Worm (Caenorhabditis elegans) whole organism, young adult: Measurements from ENCODE around the gene rps-1.

Source experiments
- B0035.1 ChIP-seq: sonication (generic microtip); optimal IDR thresholded peaks from 2 replicates; lab custom pipeline; 2016; ENCODE audit warnings: missing genetic modification characterization, mild to moderate bottlenecking, missing compliant biosample characterization, missing genotype, missing genetic modification reagents
- B0336.3 ChIP-seq: fragments of 200-800 bp; sonication (Bioruptor generic); IDR thresholded peaks from 2 replicates; pipeline ENCODE4 v1.3.6; 2022; ENCODE audit warnings: missing genetic modification characterization, missing compliant biosample characterization
- C17E4.6 ChIP-seq: fragments of 200-800 bp; sonication (Bioruptor generic); IDR thresholded peaks from 2 replicates; pipeline ENCODE4 v1.3.6; 2022; ENCODE audit warnings: missing genetic modification reagents, missing genetic modification characterization, missing compliant biosample characterization
- F10E7.11 ChIP-seq: sonication (generic microtip); optimal IDR thresholded peaks from 2 replicates; lab custom pipeline; 2017; ENCODE audit warnings: mild to moderate bottlenecking, missing genetic modification characterization, moderate library complexity, missing compliant biosample characterization
- F33H1.4 ChIP-seq: fragments of 200-800 bp; sonication (Bioruptor generic); IDR thresholded peaks from 2 replicates; pipeline ENCODE4 v1.3.6; 2022; ENCODE audit warnings: missing genetic modification reagents, missing genetic modification characterization, missing compliant biosample characterization
- F37B4.10 ChIP-seq: fragments of 200-800 bp; sonication (Bioruptor generic); IDR thresholded peaks from 2 replicates; pipeline ENCODE4 v1.3.6; 2022; ENCODE audit warnings: missing genetic modification characterization, missing compliant biosample characterization
- F52B5.7 ChIP-seq: sonication (generic microtip); optimal IDR thresholded peaks from 2 replicates; lab custom pipeline; 2016; ENCODE audit warnings: mild to moderate bottlenecking, missing genetic modification characterization, missing compliant biosample characterization
- K12H6.12 ChIP-seq: fragments of 200-800 bp; sonication (Bioruptor generic); optimal IDR thresholded peaks from 2 replicates; lab custom pipeline; 2018; ENCODE audit warnings: mild to moderate bottlenecking, missing genetic modification characterization, missing compliant biosample characterization
- T26A5.8 ChIP-seq: sonication (generic microtip); optimal IDR thresholded peaks from 2 replicates; lab custom pipeline; 2016; ENCODE audit warnings: missing genetic modification characterization, missing compliant biosample characterization
- Y95B8A.8 ChIP-seq: fragments of 200-800 bp; sonication (Bioruptor generic); IDR thresholded peaks from 2 replicates; pipeline ENCODE4 v1.3.6; 2022; ENCODE audit warnings: missing genetic modification reagents, missing genetic modification characterization, missing compliant biosample characterization
- ama-1 ChIP-seq, 3 experiments: fragments of 150-350 bp in 1 of 3; sonication (generic microtip) in 2 of 3; optimal IDR thresholded peaks; 2 replicates each; lab custom pipeline; 2014 to 2018; ENCODE audit warnings: missing biosample characterization in 2 of 3, missing genetic modification characterization in 2 of 3, missing genetic modification reagents in 2 of 3
- aptf-2 ChIP-seq: fragments of 200-800 bp; sonication (Bioruptor generic); conservative IDR thresholded peaks from 2 replicates; pipeline ENCODE4 v1.3.6; 2022; ENCODE audit warnings: missing genetic modification reagents, missing genetic modification characterization, missing compliant biosample characterization
- athp-1 ChIP-seq: sonication (generic microtip); optimal IDR thresholded peaks from 2 replicates; lab custom pipeline; 2017; ENCODE audit warnings: mild to moderate bottlenecking, missing genetic modification characterization, missing compliant biosample characterization
- attf-3 ChIP-seq: fragments of 200-800 bp; sonication (Bioruptor generic); conservative IDR thresholded peaks from 2 replicates; pipeline ENCODE4 v1.3.6; 2022; ENCODE audit warnings: missing genetic modification reagents, missing genetic modification characterization, missing compliant biosample characterization
- attf-5 ChIP-seq: fragments of 200-800 bp; sonication (Bioruptor generic); optimal IDR thresholded peaks from 2 replicates; lab custom pipeline; 2018; ENCODE audit warnings: mild to moderate bottlenecking, missing genetic modification characterization, missing compliant biosample characterization
- bed-1 ChIP-seq: fragments of 200-800 bp; sonication (Bioruptor generic); IDR thresholded peaks from 2 replicates; pipeline ENCODE4 v1.3.6; 2022; ENCODE audit warnings: missing genetic modification reagents, missing genetic modification characterization, missing compliant biosample characterization
- bed-2 ChIP-seq: fragments of 200-800 bp; sonication (Bioruptor generic); IDR thresholded peaks from 2 replicates; pipeline ENCODE4 v1.3.6; 2022; ENCODE audit warnings: missing genetic modification reagents, missing genetic modification characterization, missing compliant biosample characterization
- ccch-3 ChIP-seq: fragments of 200-800 bp; sonication (Bioruptor generic); optimal IDR thresholded peaks from 2 replicates; lab custom pipeline; 2018; ENCODE audit warnings: mild to moderate bottlenecking, missing genetic modification characterization, missing compliant biosample characterization
- chd-7 ChIP-seq: sonication (generic microtip); optimal IDR thresholded peaks from 2 replicates; lab custom pipeline; 2016; ENCODE audit warnings: mild to moderate bottlenecking, missing genetic modification characterization, moderate library complexity, missing compliant biosample characterization
- dpl-1 ChIP-seq: fragments of 150-350 bp; optimal IDR thresholded peaks from 2 replicates; lab custom pipeline; 2014; ENCODE audit warnings: missing biosample characterization, missing genetic modification reagents, missing genetic modification characterization
- efl-1 ChIP-seq: fragments of 150-350 bp; optimal IDR thresholded peaks from 2 replicates; lab custom pipeline; 2014; ENCODE audit warnings: missing biosample characterization, missing genetic modification reagents, missing genetic modification characterization
- egrh-3 ChIP-seq: fragments of 200-800 bp; sonication (Bioruptor generic); IDR thresholded peaks from 2 replicates; pipeline ENCODE4 v1.3.6; 2022; ENCODE audit warnings: missing genetic modification reagents, missing genetic modification characterization, missing compliant biosample characterization
- him-1 ChIP-seq: sonication (generic microtip); optimal IDR thresholded peaks from 2 replicates; lab custom pipeline; 2016; ENCODE audit warnings: missing genotype, missing genetic modification reagents, missing genetic modification characterization, missing compliant biosample characterization
- hmg-20 ChIP-seq: fragments of 200-800 bp; sonication (Bioruptor generic); IDR thresholded peaks from 2 replicates; pipeline ENCODE4 v1.3.6; 2022; ENCODE audit warnings: missing genetic modification reagents, missing genetic modification characterization, missing compliant biosample characterization
- hsf-1 ChIP-seq: fragments of 200-800 bp; sonication (Bioruptor generic); IDR thresholded peaks from 2 replicates; pipeline ENCODE4 v1.3.6; 2022; ENCODE audit warnings: missing genetic modification reagents, missing genetic modification characterization, missing compliant biosample characterization
- let-526 ChIP-seq: fragments of 200-800 bp; sonication (Bioruptor generic); IDR thresholded peaks from 2 replicates; pipeline ENCODE4 v1.3.6; 2022; ENCODE audit warnings: missing genetic modification reagents, missing genetic modification characterization, missing compliant biosample characterization
- lin-26 ChIP-seq: fragments of 200-800 bp; sonication (Bioruptor generic); IDR thresholded peaks from 2 replicates; pipeline ENCODE4 v1.3.6; 2022; ENCODE audit warnings: missing genetic modification reagents, missing genetic modification characterization, missing compliant biosample characterization
- lin-35 ChIP-seq, 3 experiments: fragments of 150-350 bp in 2 of 3; sonication (generic microtip) in 1 of 3; optimal IDR thresholded peaks; 2 replicates each; lab custom pipeline; 2014 to 2018; ENCODE audit warnings: missing biosample characterization in 3 of 3, missing genetic modification characterization in 3 of 3, missing genetic modification reagents in 3 of 3
- lsy-27 ChIP-seq: sonication (generic microtip); optimal IDR thresholded peaks from 2 replicates; lab custom pipeline; 2017; ENCODE audit warnings: missing genetic modification characterization, mild to moderate bottlenecking, missing compliant biosample characterization, antibody characterized with exemption, missing genotype, borderline replicate concordance; ENCODE audit not compliant: insufficient read depth
- madf-10 ChIP-seq: sonication (generic microtip); optimal IDR thresholded peaks from 2 replicates; lab custom pipeline; 2016; ENCODE audit warnings: mild to moderate bottlenecking, missing genetic modification characterization, missing compliant biosample characterization
- mcd-1 ChIP-seq: fragments of 200-800 bp; sonication (Bioruptor generic); IDR thresholded peaks from 2 replicates; pipeline ENCODE4 v1.3.6; 2022; ENCODE audit warnings: missing genetic modification reagents, missing genetic modification characterization, missing compliant biosample characterization
- mel-28 ChIP-seq: sonication (generic microtip); optimal IDR thresholded peaks from 2 replicates; lab custom pipeline; 2016; ENCODE audit warnings: borderline replicate concordance, mild to moderate bottlenecking, missing genetic modification characterization, missing compliant biosample characterization
- mes-4 ChIP-seq: sonication (generic microtip); optimal IDR thresholded peaks from 2 replicates; lab custom pipeline; 2016; ENCODE audit warnings: missing genotype, missing genetic modification characterization, missing compliant biosample characterization
- nfya-2 ChIP-seq: fragments of 200-800 bp; sonication (Bioruptor generic); IDR thresholded peaks from 2 replicates; pipeline ENCODE4 v1.3.6; 2022; ENCODE audit warnings: missing genetic modification reagents, missing genetic modification characterization, missing compliant biosample characterization
- nfyb-1 ChIP-seq: fragments of 200-800 bp; sonication (Bioruptor generic); IDR thresholded peaks from 2 replicates; pipeline ENCODE4 v1.3.6; 2022; ENCODE audit warnings: missing genetic modification reagents, missing genetic modification characterization, missing compliant biosample characterization
- nhr-120 ChIP-seq: fragments of 200-800 bp; sonication (Bioruptor generic); IDR thresholded peaks from 2 replicates; pipeline ENCODE4 v1.3.6; 2022; ENCODE audit warnings: missing genetic modification characterization, missing compliant biosample characterization
- nhr-80 ChIP-seq: sonication (generic microtip); optimal IDR thresholded peaks from 2 replicates; lab custom pipeline; 2016; ENCODE audit warnings: missing genetic modification characterization, missing compliant biosample characterization
- pbrm-1 ChIP-seq: fragments of 200-800 bp; sonication (Bioruptor generic); IDR thresholded peaks from 2 replicates; pipeline ENCODE4 v1.3.6; 2022; ENCODE audit warnings: missing genetic modification reagents, missing genetic modification characterization, missing compliant biosample characterization
- sdz-38 ChIP-seq: sonication (generic microtip); optimal IDR thresholded peaks from 2 replicates; lab custom pipeline; 2016; ENCODE audit warnings: missing genotype, missing genetic modification characterization, missing compliant biosample characterization
- sea-2 ChIP-seq: fragments of 200-800 bp; sonication (Bioruptor generic); IDR thresholded peaks from 2 replicates; pipeline ENCODE4 v1.3.6; 2022; ENCODE audit warnings: missing genetic modification characterization, missing compliant biosample characterization
- snpc-1.3 ChIP-seq: sonication (generic microtip); optimal IDR thresholded peaks from 2 replicates; lab custom pipeline; 2017; ENCODE audit warnings: missing genetic modification characterization, mild to moderate bottlenecking, missing compliant biosample characterization, antibody characterized with exemption, moderate library complexity, missing genotype, missing genetic modification reagents; ENCODE audit not compliant: insufficient read depth
- tbp1 ChIP-seq: fragments of 200-800 bp; sonication (Bioruptor generic); optimal IDR thresholded peaks from 2 replicates; lab custom pipeline; 2018; ENCODE audit warnings: mild to moderate bottlenecking, missing genetic modification characterization, missing compliant biosample characterization
- tbx-9 ChIP-seq: sonication (generic microtip); optimal IDR thresholded peaks from 2 replicates; lab custom pipeline; 2016; ENCODE audit warnings: borderline replicate concordance, missing genetic modification characterization, inconsistent platforms, missing compliant biosample characterization
- unc-62 ChIP-seq: fragments of 150-350 bp; optimal IDR thresholded peaks from 2 replicates; lab custom pipeline; 2014; ENCODE audit warnings: missing biosample characterization, missing genetic modification reagents, missing genetic modification characterization
- xnd-1 ChIP-seq: sonication (generic microtip); optimal IDR thresholded peaks from 2 replicates; lab custom pipeline; 2016; ENCODE audit warnings: missing genotype, missing genetic modification reagents, missing genetic modification characterization, missing compliant biosample characterization
- ztf-18 ChIP-seq: sonication (generic microtip); optimal IDR thresholded peaks from 2 replicates; lab custom pipeline; 2016; ENCODE audit warnings: missing genotype, mild to moderate bottlenecking, missing genetic modification characterization, missing compliant biosample characterization
- ztf-26 ChIP-seq: sonication (generic microtip); optimal IDR thresholded peaks from 2 replicates; lab custom pipeline; 2017; ENCODE audit warnings: missing genetic modification characterization, missing compliant biosample characterization
- ztf-3 ChIP-seq: fragments of 200-800 bp; sonication (Bioruptor generic); optimal IDR thresholded peaks from 2 replicates; lab custom pipeline; 2018; ENCODE audit warnings: mild to moderate bottlenecking, missing genetic modification characterization, missing compliant biosample characterization
- ztf-6 ChIP-seq: fragments of 200-800 bp; sonication (Bioruptor generic); IDR thresholded peaks from 2 replicates; pipeline ENCODE4 v1.3.6; 2022; ENCODE audit warnings: missing genetic modification reagents, missing genetic modification characterization, missing compliant biosample characterization

Gene rps-1

ce11 chrIII:4470793-4471192 is 4.9 kb upstream of the rps-1 start (continued):
- no peak for TF ChIP-seq lsy-27 (tag; lab: Kevin White, UChicago)
- TF ChIP-seq ztf-6 (GFP tag; lab: Robert Waterston, UW): peak; percentile 59; the same call in 1 of the 2 replicates
- TF ChIP-seq tbp1 (GFP tag; lab: Kevin White, UChicago): peak; percentile 97
- TF ChIP-seq egrh-3 (GFP tag; lab: Robert Waterston, UW): no peak; the same call in 1 of the 2 replicates
- TF ChIP-seq B0336.3 (GFP tag; lab: Robert Waterston, UW): 0 out of 2 replicates have a peak, but pooled peaks have one; percentile 44
- TF ChIP-seq T26A5.8 (tag; lab: Kevin White, UChicago): peak; percentile 70
- TF ChIP-seq bed-1 (GFP tag; lab: Robert Waterston, UW): peak; percentile 24; the same call in 1 of the 2 replicates
- peak; percentile 54 for TF ChIP-seq athp-1 (tag; lab: Kevin White, UChicago)
- TF ChIP-seq sdz-38 (tag; lab: Kevin White, UChicago): no peak
- peak; percentile 52 for TF ChIP-seq attf-5 (GFP tag; lab: Kevin White, UChicago)
- peak; percentile 97 for TF ChIP-seq him-1 (tag; lab: Kevin White, UChicago)
- peak; percentile 54; the same call in 1 of the 2 replicates for TF ChIP-seq hmg-20 (GFP tag; lab: Robert Waterston, UW)
- TF ChIP-seq ztf-18 (tag; lab: Kevin White, UChicago): peak; percentile 73
- no peak for TF ChIP-seq efl-1 (GFP tag; lab: Kevin White, UChicago)
- TF ChIP-seq nhr-120 (GFP tag; lab: Robert Waterston, UW): no peak
- TF ChIP-seq sea-2 (GFP tag; lab: Robert Waterston, UW): peak; percentile 64; the same call in 1 of the 2 replicates
- peak; percentile 64 for TF ChIP-seq chd-7 (tag; lab: Kevin White, UChicago)
- TF ChIP-seq nfyb-1 (GFP tag; lab: Robert Waterston, UW): peak; percentile 84
- peak; percentile 40 for TF ChIP-seq snpc-1.3 (tag; lab: Kevin White, UChicago)
- TF ChIP-seq nhr-80 (tag; lab: Kevin White, UChicago): peak; percentile 14
- peak; percentile 66 for TF ChIP-seq ztf-26 (tag; lab: Kevin White, UChicago)
- no peak for TF ChIP-seq bed-2 (GFP tag; lab: Robert Waterston, UW)
- TF ChIP-seq lin-35 (GFP tag; optimal IDR thresholded peaks at IDR 0.05; lab: Kevin White, UChicago): peak in 1 of 3 experiments; percentile 68
- no peak for TF ChIP-seq dpl-1
- peak; percentile 84 for TF ChIP-seq pbrm-1 (GFP tag; lab: Robert Waterston, UW)
- TF ChIP-seq hsf-1 (GFP tag; lab: Robert Waterston, UW): peak; percentile 46; the same call in 1 of the 2 replicates
- peak; percentile 72 for TF ChIP-seq madf-10 (tag; lab: Kevin White, UChicago)
- TF ChIP-seq aptf-2 (GFP tag; lab: Robert Waterston, UW): no peak
- peak; percentile 88 for TF ChIP-seq lin-26 (GFP tag; lab: Robert Waterston, UW)
- TF ChIP-seq F52B5.7 (tag; lab: Kevin White, UChicago): peak; percentile 83
- TF ChIP-seq nfya-2 (GFP tag; lab: Robert Waterston, UW): no peak
- TF ChIP-seq ama-1 (optimal IDR thresholded peaks at IDR 0.05; lab: Kevin White, UChicago): no peak
- peak in 1 of 2 experiments; percentile 84 for TF ChIP-seq ama-1 (GFP tag; optimal IDR thresholded peaks at IDR 0.05; lab: Kevin White, UChicago)
- no peak; the same call in 1 of the 2 replicates for TF ChIP-seq attf-3 (GFP tag; lab: Robert Waterston, UW)
- peak; percentile 73 for TF ChIP-seq F10E7.11 (tag; lab: Kevin White, UChicago)
- TF ChIP-seq let-526 (GFP tag; lab: Robert Waterston, UW): peak; percentile 67; the same call in 1 of the 2 replicates
- peak; percentile 78 for TF ChIP-seq mes-4 (tag; lab: Kevin White, UChicago)
- peak; percentile 20 for TF ChIP-seq xnd-1 (tag; lab: Kevin White, UChicago)
- no peak for TF ChIP-seq tbx-9
- TF ChIP-seq F33H1.4 (GFP tag; lab: Robert Waterston, UW): peak; percentile 58
- no peak for TF ChIP-seq ccch-3
- TF ChIP-seq B0035.1: peak; percentile 80
- no peak for TF ChIP-seq F37B4.10 (GFP tag; lab: Robert Waterston, UW)
- no peak for TF ChIP-seq Y95B8A.8 (GFP tag; lab: Robert Waterston, UW)
- no peak for TF ChIP-seq K12H6.12 (tag; lab: Kevin White, UChicago)
- no peak for TF ChIP-seq unc-62 (GFP tag; lab: Kevin White, UChicago)
- TF ChIP-seq ztf-3: no peak
- 0 out of 2 replicates have a peak, but pooled peaks have one; percentile 36 for TF ChIP-seq C17E4.6 (GFP tag; lab: Robert Waterston, UW)
- TF ChIP-seq mcd-1 (GFP tag; lab: Robert Waterston, UW): peak; percentile 70
- no peak for TF ChIP-seq mel-28 (tag; lab: Kevin White, UChicago)
